Worm (Caenorhabditis elegans): ENCODE measurements around the gene him-5.

ce11 chrV:14127834-14128233 is 37.6 kb downstream of the him-5 start:
- TF ChIP-seq fkh-10 (GFP tag; optimal IDR thresholded peaks at IDR 0.05) (no peak), zfp-2 (tag; optimal IDR thresholded peaks at IDR 0.05) (no peak), sdz-12 (GFP tag; optimal IDR thresholded peaks at IDR 0.05) (no peak)
